Worm (Caenorhabditis elegans) whole organism, L2 larva: ENCODE results near the gene F54D8.10.

Source experiments
- C34F6.9 ChIP-seq: fragments of 150-350 bp; optimal IDR thresholded peaks from 2 replicates; lab custom pipeline; 2014; ENCODE audit warnings: missing biosample characterization, missing genetic modification characterization
- F13H6.1 ChIP-seq: sonication (generic microtip); optimal IDR thresholded peaks from 2 replicates; lab custom pipeline; 2016; ENCODE audit warnings: missing genetic modification characterization, missing compliant biosample characterization
- R02D3.7 ChIP-seq: fragments of 150-350 bp; optimal IDR thresholded peaks from 2 replicates; lab custom pipeline; 2014; ENCODE audit warnings: missing biosample characterization, missing genetic modification characterization
- Y55F3AM.14 ChIP-seq: fragments of 200-800 bp; sonication (Bioruptor generic); optimal IDR thresholded peaks from 2 replicates; lab custom pipeline; 2018; ENCODE audit warnings: mild to moderate bottlenecking, missing genetic modification characterization, missing compliant biosample characterization
- ZK546.5 ChIP-seq: sonication (generic microtip); optimal IDR thresholded peaks from 2 replicates; lab custom pipeline; 2017; ENCODE audit warnings: missing biosample characterization, missing genetic modification characterization
- alr-1 ChIP-seq: fragments of 150-350 bp; optimal IDR thresholded peaks from 2 replicates; lab custom pipeline; 2014; ENCODE audit warnings: missing biosample characterization, missing genetic modification characterization
- aly-2 ChIP-seq: fragments of 150-350 bp; optimal IDR thresholded peaks from 2 replicates; lab custom pipeline; 2014; ENCODE audit warnings: missing biosample characterization, missing genetic modification characterization
- ama-1 ChIP-seq: fragments of 150-350 bp; optimal IDR thresholded peaks from 2 replicates; lab custom pipeline; 2018; ENCODE audit warnings: inconsistent platforms
- blmp-1 ChIP-seq: sonication (generic microtip); optimal IDR thresholded peaks from 2 replicates; lab custom pipeline; 2017; ENCODE audit warnings: missing genetic modification characterization, mild to moderate bottlenecking, missing compliant biosample characterization, antibody characterized with exemption, moderate library complexity; ENCODE audit not compliant: insufficient read depth
- ceh-16 ChIP-seq: fragments of 150-350 bp; optimal IDR thresholded peaks from 2 replicates; lab custom pipeline; 2014; ENCODE audit warnings: missing biosample characterization, missing genetic modification characterization
- crh-2 ChIP-seq: sonication (generic microtip); optimal IDR thresholded peaks from 2 replicates; lab custom pipeline; 2017; ENCODE audit warnings: missing biosample characterization, missing genetic modification characterization
- dmd-4 ChIP-seq: sonication (generic microtip); optimal IDR thresholded peaks from 2 replicates; lab custom pipeline; 2017; ENCODE audit warnings: missing biosample characterization, missing genetic modification characterization
- egl-27 ChIP-seq: sonication (generic microtip); optimal IDR thresholded peaks from 3 replicates; lab custom pipeline; 2017; ENCODE audit warnings: missing biosample characterization, missing genetic modification reagents, missing genetic modification characterization
- elt-1 ChIP-seq: fragments of 150-350 bp; optimal IDR thresholded peaks from 2 replicates; lab custom pipeline; 2014; ENCODE audit warnings: missing biosample characterization, missing genetic modification characterization
- elt-3 ChIP-seq: sonication (generic microtip); optimal IDR thresholded peaks from 2 replicates; lab custom pipeline; 2017; ENCODE audit warnings: missing biosample characterization, missing genetic modification characterization
- fos-1 ChIP-seq: fragments of 150-350 bp; optimal IDR thresholded peaks from 2 replicates; lab custom pipeline; 2014; ENCODE audit warnings: missing biosample characterization, missing genetic modification characterization
- gmeb-1 ChIP-seq: fragments of 150-350 bp; optimal IDR thresholded peaks from 2 replicates; lab custom pipeline; 2014; ENCODE audit warnings: missing biosample characterization, missing genetic modification characterization
- lin-11 ChIP-seq: fragments of 150-350 bp; sonication (generic microtip); optimal IDR thresholded peaks from 2 replicates; lab custom pipeline; 2014; ENCODE audit warnings: missing biosample characterization, missing genetic modification characterization, inconsistent platforms, mixed read lengths
- lin-13 ChIP-seq: fragments of 150-350 bp; optimal IDR thresholded peaks from 2 replicates; lab custom pipeline; 2014; ENCODE audit warnings: missing biosample characterization, missing genetic modification reagents, missing genetic modification characterization
- lin-39 ChIP-seq: fragments of 150-350 bp; optimal IDR thresholded peaks from 2 replicates; lab custom pipeline; 2014; ENCODE audit warnings: missing biosample characterization, missing genetic modification reagents, missing genetic modification characterization
- lsy-2 ChIP-seq, 2 experiments: fragments of 150-350 bp in 1 of 2; sonication (generic microtip) in 1 of 2; optimal IDR thresholded peaks; 2 replicates each; lab custom pipeline; 2014 to 2017; ENCODE audit warnings: missing biosample characterization in 2 of 2, missing genetic modification characterization in 2 of 2
- mab-5 ChIP-seq: fragments of 150-350 bp; optimal IDR thresholded peaks from 2 replicates; lab custom pipeline; 2014; ENCODE audit warnings: missing biosample characterization, missing genetic modification characterization
- mbf-1 ChIP-seq: sonication (generic microtip); optimal IDR thresholded peaks from 2 replicates; lab custom pipeline; 2017; ENCODE audit warnings: missing biosample characterization, missing genetic modification characterization
- mdl-1 ChIP-seq, 2 experiments: fragments of 150-350 bp in 1 of 2; sonication (generic microtip) in 1 of 2; optimal IDR thresholded peaks; 2 replicates each; lab custom pipeline; 2017; ENCODE audit warnings: missing biosample characterization in 2 of 2, missing genetic modification characterization in 2 of 2
- nhr-10 ChIP-seq: sonication (generic microtip); optimal IDR thresholded peaks from 2 replicates; lab custom pipeline; 2017; ENCODE audit warnings: missing biosample characterization, missing genetic modification characterization
- nhr-11 ChIP-seq: fragments of 150-350 bp; optimal IDR thresholded peaks from 2 replicates; lab custom pipeline; 2014; ENCODE audit warnings: missing biosample characterization, missing genetic modification characterization
- nhr-12 ChIP-seq: fragments of 150-350 bp; optimal IDR thresholded peaks from 2 replicates; lab custom pipeline; 2014; ENCODE audit warnings: missing biosample characterization, missing genetic modification characterization
- nhr-129 ChIP-seq: fragments of 150-350 bp; optimal IDR thresholded peaks from 2 replicates; lab custom pipeline; 2014; ENCODE audit warnings: missing biosample characterization, missing genetic modification characterization
- nhr-21 ChIP-seq: fragments of 150-350 bp; optimal IDR thresholded peaks from 2 replicates; lab custom pipeline; 2014; ENCODE audit warnings: missing biosample characterization, missing genetic modification characterization
- nhr-23 ChIP-seq: fragments of 150-350 bp; optimal IDR thresholded peaks from 2 replicates; lab custom pipeline; 2014; ENCODE audit warnings: missing biosample characterization, missing genetic modification reagents, missing genetic modification characterization
- nhr-237 ChIP-seq: fragments of 150-350 bp; optimal IDR thresholded peaks from 2 replicates; lab custom pipeline; 2014; ENCODE audit warnings: missing biosample characterization, missing genetic modification characterization
- nhr-25 ChIP-seq: fragments of 150-350 bp; sonication (generic microtip); optimal IDR thresholded peaks from 3 replicates; lab custom pipeline; 2014; ENCODE audit warnings: missing biosample characterization, missing genetic modification characterization
- nhr-6 ChIP-seq: fragments of 150-350 bp; optimal IDR thresholded peaks from 2 replicates; lab custom pipeline; 2014; ENCODE audit warnings: missing biosample characterization, missing genetic modification characterization
- nhr-77 ChIP-seq: fragments of 150-350 bp; optimal IDR thresholded peaks from 2 replicates; lab custom pipeline; 2014; ENCODE audit warnings: missing biosample characterization, missing genetic modification characterization
- peb-1 ChIP-seq: fragments of 150-350 bp; optimal IDR thresholded peaks from 2 replicates; lab custom pipeline; 2014; ENCODE audit warnings: missing biosample characterization, missing genetic modification characterization
- sem-4 ChIP-seq: fragments of 150-350 bp; optimal IDR thresholded peaks from 2 replicates; lab custom pipeline; 2014; ENCODE audit warnings: missing biosample characterization, missing genetic modification reagents, missing genetic modification characterization
- skn-1 ChIP-seq: sonication (generic microtip); optimal IDR thresholded peaks from 2 replicates; lab custom pipeline; 2017; ENCODE audit warnings: missing biosample characterization, missing genetic modification characterization
- sma-3 ChIP-seq: sonication (generic microtip); optimal IDR thresholded peaks from 2 replicates; lab custom pipeline; 2016; ENCODE audit warnings: missing genetic modification reagents, missing genetic modification characterization, missing compliant biosample characterization
- sma-9 ChIP-seq, 2 experiments: fragments of 150-350 bp in 1 of 2; sonication (generic microtip) in 1 of 2; optimal IDR thresholded peaks; 2 replicates each; lab custom pipeline; 2014 to 2016; ENCODE audit warnings: missing genetic modification characterization in 2 of 2, mild to moderate bottlenecking in 1 of 2, missing biosample characterization in 1 of 2, missing compliant biosample characterization in 1 of 2, missing genetic modification reagents in 1 of 2, moderate library complexity in 1 of 2
- snpc-4 ChIP-seq: fragments of 150-350 bp; optimal IDR thresholded peaks from 2 replicates; lab custom pipeline; 2014; ENCODE audit warnings: missing biosample characterization, missing genetic modification characterization
- unc-39 ChIP-seq: fragments of 150-350 bp; optimal IDR thresholded peaks from 2 replicates; lab custom pipeline; 2014; ENCODE audit warnings: missing biosample characterization, missing genetic modification characterization
- unc-55 ChIP-seq: fragments of 150-350 bp; sonication (generic microtip); optimal IDR thresholded peaks from 3 replicates; lab custom pipeline; 2014; ENCODE audit warnings: missing biosample characterization, missing genetic modification reagents, missing genetic modification characterization
- unc-62 ChIP-seq: fragments of 150-350 bp; optimal IDR thresholded peaks from 2 replicates; lab custom pipeline; 2014; ENCODE audit warnings: missing biosample characterization, missing genetic modification reagents, missing genetic modification characterization
- ztf-1 ChIP-seq: fragments of 200-800 bp; sonication (Bioruptor generic); conservative IDR thresholded peaks from 2 replicates; pipeline ENCODE4 v1.3.6; 2022; ENCODE audit warnings: missing genetic modification characterization, missing compliant biosample characterization
- ztf-11 ChIP-seq: sonication (generic microtip); optimal IDR thresholded peaks from 2 replicates; lab custom pipeline; 2017; ENCODE audit warnings: missing biosample characterization, missing genetic modification characterization
- ztf-4 ChIP-seq: fragments of 150-350 bp; optimal IDR thresholded peaks from 2 replicates; lab custom pipeline; 2014; ENCODE audit warnings: missing biosample characterization, missing genetic modification characterization

The F54D8.10 gene

DNA sequence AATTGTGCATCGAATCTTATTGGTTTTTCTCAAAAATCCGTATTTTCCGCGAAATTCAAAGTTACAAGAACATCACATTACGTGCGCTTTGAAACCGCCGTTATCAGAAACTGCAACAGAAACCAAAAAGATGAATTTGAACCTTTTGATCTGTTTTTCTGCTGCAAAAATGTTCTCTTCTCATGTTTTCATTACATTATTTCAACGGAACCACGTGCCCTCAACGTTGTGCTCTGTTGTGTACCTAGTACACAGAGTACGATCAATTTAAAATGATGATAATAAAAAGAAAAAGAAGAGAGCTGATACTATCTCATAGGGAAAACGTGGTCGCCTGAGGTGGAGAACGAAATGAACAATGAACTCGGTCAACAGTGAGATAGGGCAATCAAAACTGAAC, 16.5 kb upstream of the F54D8.10 start:
- TF ChIP-seq R02D3.7 (tag; lab: Kevin White, UChicago): no peak
- TF ChIP-seq lin-39 (tag; lab: Kevin White, UChicago): no peak
- TF ChIP-seq ama-1: peak; percentile 43
- TF ChIP-seq nhr-25: peak; percentile 14
- no peak for TF ChIP-seq lin-11
- peak; percentile 91 for TF ChIP-seq nhr-21 (tag; lab: Kevin White, UChicago)
- peak; percentile 75 for TF ChIP-seq ztf-4
- TF ChIP-seq crh-2 (tag; lab: Kevin White, UChicago): peak; percentile 90
- peak; percentile 51 for TF ChIP-seq C34F6.9 (tag; lab: Kevin White, UChicago)
- peak; percentile 89 for TF ChIP-seq F13H6.1 (tag; lab: Kevin White, UChicago)
- peak; percentile 65 for TF ChIP-seq blmp-1 (tag; lab: Kevin White, UChicago)
- TF ChIP-seq aly-2 (tag; lab: Kevin White, UChicago): no peak
- peak; percentile 63 for TF ChIP-seq skn-1 (tag; lab: Kevin White, UChicago)
- TF ChIP-seq egl-27 (tag; lab: Kevin White, UChicago): peak; percentile 66
- TF ChIP-seq nhr-129: peak; percentile 82
- TF ChIP-seq nhr-23 (tag; lab: Kevin White, UChicago): no peak
- TF ChIP-seq sma-3 (GFP tag; lab: Kevin White, UChicago): peak; percentile 81
- peak; percentile 69 for TF ChIP-seq fos-1 (tag; lab: Kevin White, UChicago)
- no peak for TF ChIP-seq peb-1 (tag; lab: Kevin White, UChicago)
- TF ChIP-seq dmd-4 (tag; lab: Kevin White, UChicago): no peak
- no peak for TF ChIP-seq ZK546.5 (tag; lab: Kevin White, UChicago)
- TF ChIP-seq ceh-16: no peak
- no peak for TF ChIP-seq elt-3 (tag; lab: Kevin White, UChicago)
- TF ChIP-seq Y55F3AM.14 (GFP tag; lab: Kevin White, UChicago): peak; percentile 62
- TF ChIP-seq lin-13: peak; percentile 14
- TF ChIP-seq unc-62 (GFP tag; lab: Kevin White, UChicago): no peak
- TF ChIP-seq mdl-1 (tag; optimal IDR thresholded peaks at IDR 0.05; lab: Kevin White, UChicago): peak; percentile 76 to 88
- TF ChIP-seq nhr-237 (tag; lab: Kevin White, UChicago): no peak
- TF ChIP-seq lsy-2 (tag; optimal IDR thresholded peaks at IDR 0.05; lab: Kevin White, UChicago): peak in 1 of 2 experiments; percentile 76
- no peak for TF ChIP-seq nhr-77 (tag; lab: Kevin White, UChicago)
- TF ChIP-seq gmeb-1 (tag; lab: Kevin White, UChicago): peak; percentile 61
- no peak for TF ChIP-seq ztf-1 (GFP tag; lab: Robert Waterston, UW)
- TF ChIP-seq alr-1: no peak
- no peak for TF ChIP-seq unc-39 (tag; lab: Kevin White, UChicago)
- peak; percentile 2 for TF ChIP-seq nhr-6
- peak; percentile 99 for TF ChIP-seq sma-9 (GFP tag; optimal IDR thresholded peaks at IDR 0.05; lab: Kevin White, UChicago)
- no peak for TF ChIP-seq sma-9 (tag; optimal IDR thresholded peaks at IDR 0.05; lab: Kevin White, UChicago)
- TF ChIP-seq snpc-4 (tag; lab: Kevin White, UChicago): no peak

DNA sequence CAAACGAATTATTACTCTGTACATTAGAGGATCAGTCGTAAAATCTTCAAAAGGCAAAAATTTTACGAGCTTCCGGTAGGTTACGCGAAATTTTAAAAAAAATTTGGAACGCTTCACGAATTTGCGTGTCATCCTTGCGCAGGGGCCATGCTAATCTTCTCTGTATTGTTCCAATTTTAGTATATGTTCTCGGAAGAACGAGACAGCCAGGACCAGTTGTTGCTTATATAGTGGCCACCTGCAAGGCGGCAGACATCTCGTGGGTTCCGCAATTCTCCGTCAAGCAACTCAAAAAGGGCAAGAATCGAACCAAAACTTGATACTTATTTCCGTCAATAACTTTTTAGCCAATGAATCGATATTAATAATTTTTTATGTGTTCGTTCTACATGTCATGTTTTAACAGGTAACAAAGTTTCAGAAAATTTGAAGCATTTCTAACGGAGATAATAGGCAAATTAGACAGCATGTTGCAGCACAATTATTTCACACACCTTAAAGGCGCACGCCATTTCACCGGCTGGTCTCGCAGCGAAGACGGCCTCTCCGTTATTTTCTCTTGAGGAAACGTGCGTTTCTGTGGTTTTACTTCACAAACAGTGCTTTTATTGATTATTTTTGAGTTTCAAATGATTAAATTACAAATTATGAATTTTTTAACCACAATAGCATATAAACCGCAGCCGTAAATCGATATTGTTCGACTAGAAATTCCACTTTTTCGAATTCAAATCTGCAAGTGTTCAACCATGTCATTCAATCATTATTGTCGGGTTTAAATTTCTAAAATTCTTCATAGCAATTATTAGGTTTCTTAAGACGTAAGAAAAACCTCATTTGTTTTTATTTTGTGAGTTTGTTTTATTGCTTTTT, 13.7 kb upstream of the F54D8.10 start:
- TF ChIP-seq ama-1 (no peak), crh-2 (tag; lab: Kevin White, UChicago) (peak; percentile 86), F13H6.1 (tag; lab: Kevin White, UChicago) (peak; percentile 83), ceh-16 (no peak), elt-3 (tag; lab: Kevin White, UChicago) (no peak), snpc-4 (tag; lab: Kevin White, UChicago) (peak; percentile 99), nhr-12 (tag; lab: Kevin White, UChicago) (peak; percentile 31), blmp-1 (tag; lab: Kevin White, UChicago) (peak; percentile 29), elt-1 (tag; lab: Kevin White, UChicago) (no peak), mbf-1 (tag; lab: Kevin White, UChicago) (no peak), aly-2 (tag; lab: Kevin White, UChicago) (peak; percentile 13), sma-9 (GFP tag; optimal IDR thresholded peaks at IDR 0.05; lab: Kevin White, UChicago) (peak; percentile 95), sma-9 (tag; optimal IDR thresholded peaks at IDR 0.05; lab: Kevin White, UChicago) (no peak), peb-1 (tag; lab: Kevin White, UChicago) (no peak), nhr-11 (tag; lab: Kevin White, UChicago) (peak; percentile 52), mab-5 (tag; lab: Kevin White, UChicago) (peak; percentile 25), unc-62 (GFP tag; lab: Kevin White, UChicago) (peak; percentile 1), lsy-2 (tag; optimal IDR thresholded peaks at IDR 0.05; lab: Kevin White, UChicago) (peak; percentile 83 to 87), unc-55 (GFP tag; lab: Kevin White, UChicago) (peak; percentile 76), mdl-1 (tag; optimal IDR thresholded peaks at IDR 0.05; lab: Kevin White, UChicago) (peak in 1 of 2 experiments; percentile 26), nhr-21 (tag; lab: Kevin White, UChicago) (peak; percentile 88), gmeb-1 (tag; lab: Kevin White, UChicago) (peak; percentile 80), nhr-129 (peak; percentile 83), dmd-4 (tag; lab: Kevin White, UChicago) (no peak), ZK546.5 (tag; lab: Kevin White, UChicago) (no peak), sem-4 (tag; lab: Kevin White, UChicago) (peak; percentile 73), nhr-77 (tag; lab: Kevin White, UChicago) (no peak), skn-1 (tag; lab: Kevin White, UChicago) (no peak), nhr-10 (tag; lab: Kevin White, UChicago) (peak; percentile 28), nhr-237 (tag; lab: Kevin White, UChicago) (peak; percentile 19), nhr-6 (peak; percentile 74), ztf-11 (tag; lab: Kevin White, UChicago) (no peak), egl-27 (tag; lab: Kevin White, UChicago) (peak; percentile 31), sma-3 (GFP tag; lab: Kevin White, UChicago) (peak; percentile 92), fos-1 (tag; lab: Kevin White, UChicago) (peak; percentile 38), lin-11 (no peak)
